Fruit fly (Drosophila melanogaster) whole organism, prepupa: ENCODE results near the gene CG42238.

Source experiments
- Ets21C ChIP-seq: fragments of 200-800 bp; sonication (Bioruptor generic); optimal IDR thresholded peaks from 3 replicates; lab custom pipeline; 2016; ENCODE audit warnings: missing biosample characterization, missing genetic modification characterization
- salr ChIP-seq, 2 experiments: fragments of 200-800 bp; sonication (Bioruptor generic); optimal IDR thresholded peaks; 3 replicates each; lab custom pipeline; 2016 to 2018; ENCODE audit warnings: missing biosample characterization in 2 of 2, missing genetic modification characterization in 2 of 2, mild to moderate bottlenecking in 1 of 2

DNA sequence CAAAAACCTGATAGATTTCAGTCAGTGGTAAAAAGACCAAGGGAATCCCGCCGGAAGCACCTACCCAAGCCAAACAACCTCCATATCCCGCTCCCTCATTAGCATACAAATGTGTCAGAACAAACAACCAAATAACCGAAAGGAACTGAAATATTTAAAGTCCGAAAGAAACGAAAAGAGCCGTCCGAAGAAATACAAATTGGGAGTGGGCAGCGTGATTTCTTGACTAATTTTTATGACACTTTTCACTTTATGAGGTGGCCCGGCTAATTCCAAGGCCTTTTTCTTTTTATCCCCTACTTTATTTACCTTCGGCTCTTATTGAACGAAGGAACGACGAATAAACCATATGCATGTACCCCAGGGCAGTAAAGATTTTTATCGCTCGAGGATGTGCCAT lies 11.2 kb downstream of the CG42238 start:
- TF ChIP-seq Ets21C (GFP tag; lab: Kevin White, UChicago): no peak
- TF ChIP-seq salr (GFP tag; optimal IDR thresholded peaks at IDR 0.05; lab: Kevin White, UChicago): no peak
